Fruit fly (Drosophila melanogaster): Measurements from ENCODE around the gene tho2.
A peak's percentile ranks its signal among the peaks of the same experiment; 100 is the strongest.

dm6 chr2L:2130157-2130987 is 14.6 kb downstream of the tho2 start, which contains the start of gene Glyp:
- TF ChIP-seq CG8301 (tag; optimal IDR thresholded peaks at IDR 0.05) (peak; percentile 97), CG14655 (GFP tag; optimal IDR thresholded peaks at IDR 0.05) (peak; percentile 98), CG10348 (GFP tag; IDR thresholded peaks at IDR 0.05) (peak; percentile 83)
